ENCODE assay signal across 1 fruit fly cellular context in the genomic region with DNA sequence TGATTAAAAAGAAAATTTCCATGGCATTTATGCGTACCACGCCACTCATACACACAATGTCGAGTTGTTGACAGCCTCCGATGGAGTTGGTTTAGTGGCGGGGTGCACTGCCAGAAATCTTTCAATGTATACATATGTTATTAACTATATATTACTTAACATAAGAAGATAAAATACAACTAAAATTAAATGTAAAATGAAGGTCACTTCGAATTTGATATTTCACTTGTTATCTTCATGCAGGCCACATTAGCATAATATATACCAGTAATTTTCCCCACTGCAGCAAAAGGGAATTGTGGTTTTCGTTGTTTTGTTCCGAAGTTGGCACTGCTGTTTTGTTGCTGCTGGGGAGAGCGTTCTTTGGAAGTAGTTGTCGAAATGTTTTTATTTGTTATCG.
A peak's percentile ranks its signal among the peaks of the same experiment; 100 is the strongest.
TF ChIP-seq lines count a peak whose summit lies in the region.

No protein-coding gene starts in this region.

TF ChIP-seq in whole organism, embryonic, 481 proteins besides CTCF, POLR2A, EP300 and RAD21 (continued from another document):
- TF ChIP-seq nom (GFP tag; optimal IDR thresholded peaks at IDR 0.05; lab: Kevin White, UChicago) (peak; percentile 45), eve (GFP tag; optimal IDR thresholded peaks at IDR 0.05; lab: Kevin White, UChicago) (peak in 1 of 2 experiments; percentile 28), ara (GFP tag; IDR thresholded peaks at IDR 0.05; lab: Robert Waterston, UW) (peak; percentile 8; the same call in 1 of the 2 replicates), bsh (GFP tag; optimal IDR thresholded peaks at IDR 0.05; lab: Kevin White, UChicago) (peak in 1 of 2 experiments; percentile 69), CG12391 (tag; optimal IDR thresholded peaks at IDR 0.05; lab: Kevin White, UChicago) (peak; percentile 48)
